Fruit fly (Drosophila melanogaster) whole organism, prepupa: ENCODE results near the gene Hel25E.

Source experiments
- Blimp-1 ChIP-seq: fragments of 200-800 bp; sonication (Bioruptor generic); optimal IDR thresholded peaks from 3 replicates; lab custom pipeline; 2017; ENCODE audit warnings: missing biosample characterization, missing genetic modification characterization, mild to moderate bottlenecking, moderate library complexity, missing genetic modification reagents
- CG10669 ChIP-seq: fragments of 200-800 bp; sonication (Bioruptor generic); optimal IDR thresholded peaks from 3 replicates; lab custom pipeline; 2018; ENCODE audit warnings: missing biosample characterization, mild to moderate bottlenecking, missing genetic modification characterization, moderate library complexity
- CG11294 ChIP-seq: fragments of 200-800 bp; sonication (Bioruptor generic); IDR thresholded peaks from 2 replicates; pipeline ENCODE4 v1.3.6; 2022; ENCODE audit warnings: missing biosample characterization, missing genetic modification characterization
- CG11762 ChIP-seq: fragments of 200-800 bp; sonication (Bioruptor generic); optimal IDR thresholded peaks from 3 replicates; lab custom pipeline; 2016; ENCODE audit warnings: missing biosample characterization, missing genetic modification characterization; ENCODE audit not compliant: insufficient read depth
- CG15336 ChIP-seq: fragments of 200-800 bp; sonication (Bioruptor generic); IDR thresholded peaks from 2 replicates; pipeline ENCODE4 v1.3.6; 2022; ENCODE audit warnings: missing biosample characterization, missing genetic modification characterization
- CG1621 ChIP-seq: fragments of 200-800 bp; sonication (Bioruptor generic); optimal IDR thresholded peaks from 3 replicates; lab custom pipeline; 2018; ENCODE audit warnings: missing biosample characterization, mild to moderate bottlenecking, missing genetic modification characterization
- CG3032 ChIP-seq: fragments of 200-800 bp; optimal IDR thresholded peaks from 2 replicates; lab custom pipeline; 2019; ENCODE audit warnings: missing biosample characterization, mild to moderate bottlenecking, missing genetic modification characterization, moderate library complexity
- CG31627 ChIP-seq: fragments of 200-800 bp; sonication (Bioruptor generic); optimal IDR thresholded peaks from 3 replicates; lab custom pipeline; 2016; ENCODE audit warnings: missing biosample characterization, missing genetic modification characterization
- CG32006 ChIP-seq: fragments of 200-800 bp; sonication (Bioruptor generic); optimal IDR thresholded peaks from 3 replicates; lab custom pipeline; 2017; ENCODE audit warnings: missing biosample characterization, mild to moderate bottlenecking, missing genetic modification characterization
- CG34406 ChIP-seq: fragments of 200-800 bp; sonication (Bioruptor generic); optimal IDR thresholded peaks from 3 replicates; lab custom pipeline; 2016; ENCODE audit warnings: missing biosample characterization, missing genetic modification characterization
- CG6163 ChIP-seq: fragments of 200-800 bp; sonication (Bioruptor generic); IDR thresholded peaks from 3 replicates; pipeline ENCODE4 v1.3.6; 2022; ENCODE audit warnings: missing biosample characterization, missing genetic modification characterization
- CG6276 ChIP-seq: fragments of 200-800 bp; sonication (Bioruptor generic); optimal IDR thresholded peaks from 2 replicates; lab custom pipeline; 2017; ENCODE audit warnings: missing biosample characterization, mild to moderate bottlenecking, missing genetic modification characterization
- CG6808 ChIP-seq: fragments of 200-800 bp; sonication (Bioruptor generic); optimal IDR thresholded peaks from 3 replicates; lab custom pipeline; 2017; ENCODE audit warnings: missing biosample characterization, missing genetic modification characterization, mild to moderate bottlenecking, moderate library complexity, missing genetic modification reagents
- CG7368 ChIP-seq: fragments of 200-800 bp; sonication (Bioruptor generic); optimal IDR thresholded peaks from 3 replicates; lab custom pipeline; 2016; ENCODE audit warnings: missing biosample characterization, missing genetic modification characterization
- CG8119 ChIP-seq: fragments of 200-800 bp; sonication (Bioruptor generic); IDR thresholded peaks from 3 replicates; pipeline ENCODE4 v1.3.6; 2022; ENCODE audit warnings: missing biosample characterization, missing genetic modification characterization
- CG8319 ChIP-seq: fragments of 200-800 bp; sonication (Bioruptor generic); optimal IDR thresholded peaks from 3 replicates; lab custom pipeline; 2016; ENCODE audit warnings: missing biosample characterization, missing genetic modification characterization
- CG8632 ChIP-seq: fragments of 200-800 bp; sonication (Bioruptor generic); optimal IDR thresholded peaks from 3 replicates; lab custom pipeline; 2016; ENCODE audit warnings: missing biosample characterization, missing genetic modification characterization
- Eip75B ChIP-seq: fragments of 200-800 bp; sonication (Bioruptor generic); optimal IDR thresholded peaks from 3 replicates; lab custom pipeline; 2016; ENCODE audit warnings: missing biosample characterization, missing genetic modification characterization
- Eip78C ChIP-seq: fragments of 200-800 bp; sonication (Bioruptor generic); peaks from one replicate; lab custom pipeline; 2016; ENCODE audit warnings: missing biosample characterization, missing genetic modification characterization
- Eip93F ChIP-seq: fragments of 200-800 bp; sonication (Bioruptor generic); optimal IDR thresholded peaks from 2 replicates; lab custom pipeline; 2016; ENCODE audit warnings: missing biosample characterization, mild to moderate bottlenecking, missing genetic modification characterization
- Ets21C ChIP-seq: fragments of 200-800 bp; sonication (Bioruptor generic); optimal IDR thresholded peaks from 3 replicates; lab custom pipeline; 2016; ENCODE audit warnings: missing biosample characterization, missing genetic modification characterization
- Ets96B ChIP-seq: fragments of 200-800 bp; optimal IDR thresholded peaks from 2 replicates; lab custom pipeline; 2019; ENCODE audit warnings: missing biosample characterization, mild to moderate bottlenecking, missing genetic modification characterization, moderate library complexity
- Gug ChIP-seq: fragments of 200-800 bp; sonication (Bioruptor generic); IDR thresholded peaks from 2 replicates; pipeline ENCODE4 v1.3.6; 2022; ENCODE audit warnings: missing biosample characterization, missing genetic modification characterization
- Hr38 ChIP-seq: sonication (Bioruptor generic); optimal IDR thresholded peaks from 2 replicates; lab custom pipeline; 2016; ENCODE audit warnings: missing biosample characterization, missing genetic modification characterization
- Hr39 ChIP-seq: fragments of 200-800 bp; sonication (Bioruptor generic); optimal IDR thresholded peaks from 2 replicates; lab custom pipeline; 2016; ENCODE audit warnings: missing biosample characterization, missing genetic modification characterization
- Hr4 ChIP-seq: fragments of 200-800 bp; sonication (Bioruptor generic); optimal IDR thresholded peaks from 3 replicates; lab custom pipeline; 2016; ENCODE audit warnings: missing biosample characterization, missing genetic modification characterization
- Lpt ChIP-seq: fragments of 200-800 bp; sonication (Bioruptor generic); optimal IDR thresholded peaks from 3 replicates; lab custom pipeline; 2016; ENCODE audit warnings: missing biosample characterization, missing genetic modification characterization
- Smox ChIP-seq: fragments of 200-800 bp; sonication (Bioruptor generic); optimal IDR thresholded peaks from 3 replicates; lab custom pipeline; 2016; ENCODE audit warnings: missing biosample characterization, missing genetic modification characterization
- achi ChIP-seq: fragments of 200-800 bp; sonication (Bioruptor generic); optimal IDR thresholded peaks from 3 replicates; lab custom pipeline; 2016; ENCODE audit warnings: missing biosample characterization, missing genetic modification characterization
- acj6 ChIP-seq: fragments of 200-800 bp; sonication (Bioruptor generic); optimal IDR thresholded peaks from 3 replicates; lab custom pipeline; 2016; ENCODE audit warnings: missing biosample characterization, missing genetic modification characterization
- cyc ChIP-seq: fragments of 200-800 bp; sonication (Bioruptor generic); optimal IDR thresholded peaks from 3 replicates; lab custom pipeline; 2016; ENCODE audit warnings: missing biosample characterization, missing genetic modification characterization
- dsx ChIP-seq: fragments of 200-800 bp; optimal IDR thresholded peaks from 3 replicates; lab custom pipeline; 2019; ENCODE audit warnings: missing biosample characterization, mild to moderate bottlenecking, missing genetic modification characterization, moderate library complexity; ENCODE audit not compliant: poor library complexity, severe bottlenecking
- eg ChIP-seq: fragments of 200-800 bp; sonication (Bioruptor generic); IDR thresholded peaks from 3 replicates; pipeline ENCODE4 v1.3.6; 2022; ENCODE audit warnings: missing biosample characterization, missing genetic modification characterization
- esn ChIP-seq: fragments of 200-800 bp; sonication (Bioruptor generic); optimal IDR thresholded peaks from 2 replicates; lab custom pipeline; 2016; ENCODE audit warnings: missing biosample characterization, mild to moderate bottlenecking, missing genetic modification characterization, moderate library complexity
- fd59A ChIP-seq: fragments of 200-800 bp; sonication (Bioruptor generic); optimal IDR thresholded peaks from 2 replicates; lab custom pipeline; 2017; ENCODE audit warnings: missing biosample characterization, mild to moderate bottlenecking, missing genetic modification characterization, missing genetic modification reagents
- fd85E ChIP-seq: fragments of 200-800 bp; sonication (Bioruptor generic); optimal IDR thresholded peaks from 3 replicates; lab custom pipeline; 2016; ENCODE audit warnings: missing biosample characterization, missing genetic modification characterization
- fkh ChIP-seq: fragments of 200-800 bp; sonication (Bioruptor generic); optimal IDR thresholded peaks from 3 replicates; lab custom pipeline; 2017; ENCODE audit warnings: missing biosample characterization, mild to moderate bottlenecking, missing genetic modification characterization, moderate library complexity
- lz ChIP-seq: fragments of 200-800 bp; sonication (Bioruptor generic); optimal IDR thresholded peaks from 3 replicates; lab custom pipeline; 2016; ENCODE audit warnings: missing biosample characterization, missing genetic modification characterization
- net ChIP-seq: fragments of 200-800 bp; sonication (Bioruptor generic); optimal IDR thresholded peaks from 3 replicates; lab custom pipeline; 2016; ENCODE audit warnings: missing biosample characterization, missing genetic modification characterization
- pdm3 ChIP-seq: fragments of 200-800 bp; sonication (Bioruptor generic); optimal IDR thresholded peaks from 3 replicates; lab custom pipeline; 2016; ENCODE audit warnings: missing biosample characterization, missing genetic modification characterization
- salr ChIP-seq, 2 experiments: fragments of 200-800 bp; sonication (Bioruptor generic); optimal IDR thresholded peaks; 3 replicates each; lab custom pipeline; 2016 to 2018; ENCODE audit warnings: missing biosample characterization in 2 of 2, missing genetic modification characterization in 2 of 2, mild to moderate bottlenecking in 1 of 2
- spab ChIP-seq: fragments of 200-800 bp; sonication (Bioruptor generic); optimal IDR thresholded peaks from 2 replicates; lab custom pipeline; 2017; ENCODE audit warnings: missing biosample characterization, mild to moderate bottlenecking, missing genetic modification characterization, missing genetic modification reagents
- svp ChIP-seq: fragments of 200-800 bp; sonication (Bioruptor generic); peaks from one replicate; lab custom pipeline; 2016; ENCODE audit warnings: missing biosample characterization, missing genetic modification characterization
- topi ChIP-seq: fragments of 200-800 bp; sonication (Bioruptor generic); optimal IDR thresholded peaks from 3 replicates; lab custom pipeline; 2016; ENCODE audit warnings: missing biosample characterization, missing genetic modification characterization

Hel25E gene

dm6 chr2L:5519846-5520384, 22.2 kb downstream of the Hel25E start, which contains the start of the genes CG7382 and cl (continued):
- no peak for TF ChIP-seq svp (GFP tag; lab: Kevin White, UChicago)
- no peak for TF ChIP-seq Blimp-1 (GFP tag; lab: Kevin White, UChicago)
- no peak for TF ChIP-seq Gug
- TF ChIP-seq net (GFP tag; lab: Kevin White, UChicago) = no peak
- no peak for TF ChIP-seq fd59A (GFP tag; lab: Kevin White, UChicago)
- TF ChIP-seq CG31627 = peak; percentile 16
- TF ChIP-seq eg = no peak; the same call in 2 of the 3 replicates
- no peak for TF ChIP-seq salr (GFP tag; optimal IDR thresholded peaks at IDR 0.05; lab: Kevin White, UChicago)
- no peak for TF ChIP-seq fd85E (GFP tag; lab: Kevin White, UChicago)
- peak; percentile 38 for TF ChIP-seq Hr39 (GFP tag; lab: Kevin White, UChicago)
- no peak for TF ChIP-seq CG8632
- peak; percentile 2 for TF ChIP-seq dsx (GFP tag; lab: Kevin White, UChicago)
- TF ChIP-seq fkh = no peak
- TF ChIP-seq CG8319 = no peak
- TF ChIP-seq topi (GFP tag; lab: Kevin White, UChicago) = peak; percentile 17
- no peak for TF ChIP-seq Ets21C (GFP tag; lab: Kevin White, UChicago)
- TF ChIP-seq CG8119 (GFP tag; lab: Robert Waterston, UW) = no peak
- no peak for TF ChIP-seq pdm3 (GFP tag; lab: Kevin White, UChicago)
- TF ChIP-seq Hr38 = no peak
- TF ChIP-seq Eip78C = no peak
- TF ChIP-seq acj6 (GFP tag; lab: Kevin White, UChicago) = peak; percentile 53

- TF ChIP-seq Eip93F (no peak), Gug (no peak), salr (GFP tag; optimal IDR thresholded peaks at IDR 0.05; lab: Kevin White, UChicago) (no peak), CG15336 (GFP tag; lab: Robert Waterston, UW) (no peak), topi (GFP tag; lab: Kevin White, UChicago) (no peak)
- TF ChIP-seq, all 60 proteins: peak for 0
These were observed 24.7 kb downstream of the Hel25E start, which contains the start of gene CG14020 for dm6 chr2L:5517393-5517792. TSS of gene CG14020 (plus strand) at chr2L:5517737.

- TF ChIP-seq CG34406 (GFP tag; lab: Kevin White, UChicago) = no peak
- no peak for TF ChIP-seq CG1621 (tag; lab: Kevin White, UChicago)
- no peak for TF ChIP-seq svp (GFP tag; lab: Kevin White, UChicago)
- TF ChIP-seq CG3032 (tag; lab: Kevin White, UChicago) = no peak
- TF ChIP-seq Hr4 (GFP tag; lab: Kevin White, UChicago) = no peak
- no peak for TF ChIP-seq CG8319
- no peak for TF ChIP-seq CG32006
- no peak for TF ChIP-seq fkh
- no peak for TF ChIP-seq Eip75B (GFP tag; lab: Kevin White, UChicago)
These were observed 27.2 kb downstream of the Hel25E start for dm6 chr2L:5514946-5515345.

dm6 chr2L:5507823-5508438, 34.2 kb downstream of the Hel25E start:
- TF ChIP-seq CG8632 (no peak), esn (peak; percentile 20), CG6276 (GFP tag; lab: Kevin White, UChicago) (no peak), fd59A (GFP tag; lab: Kevin White, UChicago) (peak; percentile 16), CG10669 (GFP tag; lab: Kevin White, UChicago) (peak; percentile 28), lz (GFP tag; lab: Kevin White, UChicago) (peak; percentile 27), Eip78C (peak; percentile 70), spab (GFP tag; lab: Kevin White, UChicago) (peak; percentile 1), Hr39 (GFP tag; lab: Kevin White, UChicago) (peak; percentile 10), svp (GFP tag; lab: Kevin White, UChicago) (peak; percentile 78), achi (GFP tag; lab: Kevin White, UChicago) (no peak), CG11762 (GFP tag; lab: Kevin White, UChicago) (no peak), CG6163 (peak; percentile 47; the same call in 1 of the 3 replicates), dsx (GFP tag; lab: Kevin White, UChicago) (peak; percentile 4), Eip75B (GFP tag; lab: Kevin White, UChicago) (peak; percentile 66), cyc (GFP tag; lab: Kevin White, UChicago) (peak; percentile 11), CG7368 (GFP tag; lab: Kevin White, UChicago) (peak; percentile 7), Ets96B (tag; lab: Kevin White, UChicago) (peak; percentile 39), CG6808 (peak; percentile 25), Ets21C (GFP tag; lab: Kevin White, UChicago) (no peak), Lpt (GFP tag; lab: Kevin White, UChicago) (no peak), Smox (GFP tag; lab: Kevin White, UChicago) (peak; percentile 12), CG11294 (GFP tag; lab: Robert Waterston, UW) (no peak), CG3032 (tag; lab: Kevin White, UChicago) (no peak)
